Fruit fly (Drosophila melanogaster): ENCODE data around the gene Apl.

The Apl gene

dm6 chr3L:16582678-16583315, 12.2 kb upstream of the Apl start, which contains the start of gene Rpn12 (continued):
- TF ChIP-seq grau (tag; optimal IDR thresholded peaks at IDR 0.05) (peak; percentile 49), CG2120 (GFP tag; optimal IDR thresholded peaks at IDR 0.05) (peak; percentile 65), H15 (GFP tag; IDR thresholded peaks at IDR 0.05) (no peak), CHES-1-like (GFP tag; optimal IDR thresholded peaks at IDR 0.05) (peak; percentile 36), run (tag; optimal IDR thresholded peaks at IDR 0.05) (no peak), nerfin-2 (GFP tag; IDR thresholded peaks at IDR 0.05; ENCODE audit: partially characterized antibody) (peak; percentile 78), Atf3 (GFP tag; optimal IDR thresholded peaks at IDR 0.05) (no peak), Tbp (GFP tag; optimal IDR thresholded peaks at IDR 0.05) (no peak), amos (GFP tag; IDR thresholded peaks at IDR 0.05; ENCODE audit: partially characterized antibody) (peak; percentile 84), ERR (GFP tag; optimal IDR thresholded peaks at IDR 0.05) (no peak), Lhr (GFP tag; optimal IDR thresholded peaks at IDR 0.05) (no peak), hbn (GFP tag; IDR thresholded peaks at IDR 0.05; ENCODE audit: partially characterized antibody) (peak; percentile 82), ara (GFP tag; IDR thresholded peaks at IDR 0.05) (no peak), cas (GFP tag; IDR thresholded peaks at IDR 0.05) (no peak), Vsx1 (GFP tag; optimal IDR thresholded peaks at IDR 0.05) (no peak), mam (GFP tag; optimal IDR thresholded peaks at IDR 0.05) (peak; percentile 62), CG3726 (GFP tag; IDR thresholded peaks at IDR 0.05) (no peak), ken (GFP tag; IDR thresholded peaks at IDR 0.05) (no peak), CG10431 (GFP tag; optimal IDR thresholded peaks at IDR 0.05) (no peak), eyg (GFP tag; optimal IDR thresholded peaks at IDR 0.05) (no peak), gro (GFP tag; optimal IDR thresholded peaks at IDR 0.05) (peak; percentile 64), B-H1 (GFP tag; IDR thresholded peaks at IDR 0.05) (no peak), zen2 (GFP tag; IDR thresholded peaks at IDR 0.05; ENCODE audit: partially characterized antibody) (peak; percentile 80), CG4360 (GFP tag; IDR thresholded peaks at IDR 0.05) (no peak), CG15269 (tag; optimal IDR thresholded peaks at IDR 0.05) (peak; percentile 47), eve (GFP tag; optimal IDR thresholded peaks at IDR 0.05) (no peak), CG10209 (GFP tag; optimal IDR thresholded peaks at IDR 0.05) (no peak), gem (tag; optimal IDR thresholded peaks at IDR 0.05) (peak; percentile 48), chinmo (GFP tag; IDR thresholded peaks at IDR 0.05; ENCODE audit: partially characterized antibody) (no peak), Lpt (GFP tag; optimal IDR thresholded peaks at IDR 0.05) (no peak), HLH3B (GFP tag; IDR thresholded peaks at IDR 0.05) (no peak), disco-r (GFP tag; optimal IDR thresholded peaks at IDR 0.05) (no peak), CG31388 (GFP tag; optimal IDR thresholded peaks at IDR 0.05) (no peak), ewg (GFP tag; optimal IDR thresholded peaks at IDR 0.05) (no peak), CG13894 (tag; optimal IDR thresholded peaks at IDR 0.05) (peak; percentile 66), CG17568 (GFP tag; optimal IDR thresholded peaks at IDR 0.05) (no peak), Neu2 (GFP tag; optimal IDR thresholded peaks at IDR 0.05; ENCODE audit: borderline replicate concordance) (no peak), CG12299 (tag; optimal IDR thresholded peaks at IDR 0.05) (no peak), CG8281 (tag; optimal IDR thresholded peaks at IDR 0.05) (no peak), CG12659 (GFP tag; optimal IDR thresholded peaks at IDR 0.05) (peak; percentile 43), Asciz (GFP tag; optimal IDR thresholded peaks at IDR 0.05) (no peak), Ptx1 (GFP tag; IDR thresholded peaks at IDR 0.05) (no peak), sr (GFP tag; IDR thresholded peaks at IDR 0.05) (no peak), chn (GFP tag; optimal IDR thresholded peaks at IDR 0.05) (no peak), peb (GFP tag; IDR thresholded peaks at IDR 0.05) (no peak), YL-1 (GFP tag; optimal IDR thresholded peaks at IDR 0.05) (peak; percentile 23), ash1 (GFP tag; optimal IDR thresholded peaks at IDR 0.05) (no peak), CG6254 (GFP tag; optimal IDR thresholded peaks at IDR 0.05) (no peak), fru (optimal IDR thresholded peaks at IDR 0.05) (no peak), pros (GFP tag; optimal IDR thresholded peaks at IDR 0.05) (no peak), unc-4 (GFP tag; IDR thresholded peaks at IDR 0.05; ENCODE audit: partially characterized antibody) (peak; percentile 83)

Measured in whole organism, embryonic.